Worm (Caenorhabditis elegans): ENCODE measurements around the gene rap-1.

ce11 chrIV:8921166-8921565 is 2.5 kb upstream of the rap-1 start:
- TF ChIP-seq ceh-43 (GFP tag; optimal IDR thresholded peaks at IDR 0.05) (no peak), elt-3 (tag; optimal IDR thresholded peaks at IDR 0.05) (no peak), elt-1 (tag; optimal IDR thresholded peaks at IDR 0.05; ENCODE audit: borderline replicate concordance, insufficient read depth) (no peak), snpc-4 (tag; optimal IDR thresholded peaks at IDR 0.05) (no peak), nhr-12 (tag; optimal IDR thresholded peaks at IDR 0.05) (no peak)

All from whole organism, mixed stage, embryonic.